Worm (Caenorhabditis elegans): ENCODE results near the gene lntl-1.

lntl-1 gene

DNA sequence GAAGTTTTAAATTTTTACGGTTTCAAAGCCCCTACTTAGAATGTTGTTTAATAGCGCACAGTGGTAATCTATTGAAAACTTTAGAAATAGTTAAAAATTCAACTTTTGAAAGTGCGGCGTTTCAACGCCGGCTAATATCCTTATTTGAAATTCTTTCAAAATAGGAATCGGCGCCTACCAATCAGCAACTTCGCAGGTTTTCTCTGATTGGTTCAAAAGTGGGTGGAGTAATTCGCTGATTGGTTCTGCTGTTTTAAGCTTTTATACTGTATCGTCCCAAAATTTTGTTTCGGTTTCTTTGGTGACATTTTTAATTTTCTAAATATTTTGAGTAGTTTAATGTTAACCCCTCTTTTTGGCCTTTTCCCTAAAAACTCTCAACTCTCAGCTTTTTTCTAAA is 54.9 kb downstream of the lntl-1 start:
- TF ChIP-seq drap-1 (GFP tag; optimal IDR thresholded peaks at IDR 0.05) (no peak), hlh-1 (tag; optimal IDR thresholded peaks at IDR 0.05) (no peak), unc-62 (GFP tag; optimal IDR thresholded peaks at IDR 0.05) (no peak), mls-2 (tag; optimal IDR thresholded peaks at IDR 0.05) (no peak), M03D4.4 (tag; optimal IDR thresholded peaks at IDR 0.05) (no peak), lin-13 (tag; optimal IDR thresholded peaks at IDR 0.05) (no peak)
